Worm (Caenorhabditis elegans) whole organism, L4/young adult: Measurements from ENCODE around the gene B0336.12.

Source experiments
- dao-5 ChIP-seq: sonication (generic microtip); optimal IDR thresholded peaks from 2 replicates; lab custom pipeline; 2016; ENCODE audit warnings: missing genotype, missing genetic modification characterization, moderate library complexity, missing compliant biosample characterization
- him-1 ChIP-seq: sonication (generic microtip); optimal IDR thresholded peaks from 2 replicates; lab custom pipeline; 2016; ENCODE audit warnings: missing genotype, missing genetic modification reagents, missing genetic modification characterization, missing compliant biosample characterization

ce11 chrIII:5705228-5705888 lies 4.6 kb downstream of the B0336.12 start, which contains the start of gene swp-1:
- no peak for TF ChIP-seq him-1 (tag; lab: Kevin White, UChicago)
- TF ChIP-seq dao-5 (tag; lab: Kevin White, UChicago): no peak
